Fruit fly (Drosophila melanogaster): ENCODE results near the gene isoQC.

Gene isoQC

dm6 chr3L:20452813-20453682, 21.2 kb upstream of the isoQC start, which contains the start of gene CG5199 (continued):
- TF ChIP-seq Ets96B (tag; optimal IDR thresholded peaks at IDR 0.05) (peak; percentile 71), fkh (GFP tag; optimal IDR thresholded peaks at IDR 0.05) (no peak), CG11762 (GFP tag; optimal IDR thresholded peaks at IDR 0.05; ENCODE audit: insufficient read depth) (peak; percentile 45), CG3032 (tag; optimal IDR thresholded peaks at IDR 0.05) (peak; percentile 79), CG10669 (GFP tag; optimal IDR thresholded peaks at IDR 0.05) (peak; percentile 49), eg (GFP tag; IDR thresholded peaks at IDR 0.05) (no peak; the same call in 2 of the 3 replicates), dac (GFP tag; optimal IDR thresholded peaks at IDR 0.05) (no peak), CG6163 (GFP tag; IDR thresholded peaks at IDR 0.05) (peak; percentile 42; the same call in 1 of the 3 replicates), CG34406 (GFP tag; optimal IDR thresholded peaks at IDR 0.05) (peak; percentile 52), topi (GFP tag; optimal IDR thresholded peaks at IDR 0.05) (peak; percentile 37), net (GFP tag; optimal IDR thresholded peaks at IDR 0.05) (no peak), CG8632 (GFP tag; optimal IDR thresholded peaks at IDR 0.05) (peak; percentile 33), CG6854 (GFP tag; optimal IDR thresholded peaks at IDR 0.05) (no peak), Gug (GFP tag; IDR thresholded peaks at IDR 0.05) (peak; percentile 65), Sox102F (GFP tag; optimal IDR thresholded peaks at IDR 0.05) (peak; percentile 1), CG6792 (GFP tag; optimal IDR thresholded peaks at IDR 0.05) (peak; percentile 48), Eip75B (GFP tag; optimal IDR thresholded peaks at IDR 0.05) (no peak), Blimp-1 (GFP tag; optimal IDR thresholded peaks at IDR 0.05) (peak; percentile 11), svp (GFP tag) (peak; percentile 84), CG1621 (tag; optimal IDR thresholded peaks at IDR 0.05) (no peak), CG8119 (GFP tag; IDR thresholded peaks at IDR 0.05) (no peak), CG8319 (GFP tag; optimal IDR thresholded peaks at IDR 0.05) (no peak), CG10631 (GFP tag; optimal IDR thresholded peaks at IDR 0.05) (peak; percentile 82), dsx (GFP tag; optimal IDR thresholded peaks at IDR 0.05; ENCODE audit: poor library complexity, severe bottlenecking) (no peak), CG11294 (GFP tag; IDR thresholded peaks at IDR 0.05) (peak; percentile 48; the same call in 1 of the 2 replicates), Met (GFP tag; optimal IDR thresholded peaks at IDR 0.05) (no peak), Sox15 (GFP tag; optimal IDR thresholded peaks at IDR 0.05) (peak; percentile 37), Sox14 (GFP tag; optimal IDR thresholded peaks at IDR 0.05) (peak; percentile 24)

- no peak for TF ChIP-seq CG8319 (GFP tag; optimal IDR thresholded peaks at IDR 0.05)
- TF ChIP-seq spab (GFP tag; optimal IDR thresholded peaks at IDR 0.05): no peak
- no peak for TF ChIP-seq CG7368 (GFP tag; optimal IDR thresholded peaks at IDR 0.05)
- no peak for TF ChIP-seq CG6854 (GFP tag; optimal IDR thresholded peaks at IDR 0.05)
- TF ChIP-seq pdm3 (GFP tag; optimal IDR thresholded peaks at IDR 0.05): no peak
- no peak for TF ChIP-seq Hr39 (GFP tag; optimal IDR thresholded peaks at IDR 0.05)
- TF ChIP-seq dac (GFP tag; optimal IDR thresholded peaks at IDR 0.05): no peak
- no peak for TF ChIP-seq Hr38 (GFP tag; optimal IDR thresholded peaks at IDR 0.05)
- TF ChIP-seq Hr4 (GFP tag; optimal IDR thresholded peaks at IDR 0.05): no peak
- TF ChIP-seq Ets96B (tag; optimal IDR thresholded peaks at IDR 0.05): no peak
- TF ChIP-seq CG6792 (GFP tag; optimal IDR thresholded peaks at IDR 0.05): no peak
- TF ChIP-seq net (GFP tag; optimal IDR thresholded peaks at IDR 0.05): no peak
These were observed 13.9 kb upstream of the isoQC start, which contains the start of gene mag for dm6 chr3L:20460383-20460782. Gene mag, plus strand, starts transcription at chr3L:20460683.

DNA sequence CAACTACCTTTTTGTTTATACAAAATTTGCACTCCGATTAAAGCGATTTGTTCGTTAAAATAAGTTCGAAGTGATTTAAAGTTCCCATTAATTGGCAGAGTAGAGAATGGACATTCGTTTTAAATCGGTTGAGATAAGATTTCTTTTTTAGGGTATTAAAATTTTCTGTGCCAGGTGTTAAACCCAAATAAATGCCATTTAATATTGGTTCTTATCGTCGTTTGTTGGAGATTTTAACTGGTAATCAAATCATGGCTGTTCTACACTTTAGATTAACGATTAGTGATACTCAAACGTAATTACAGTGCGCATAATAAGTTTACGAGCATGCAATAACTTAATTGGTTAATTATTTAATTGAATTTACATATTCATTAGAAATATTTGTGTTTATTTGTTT, 11.9 kb upstream of the isoQC start:
- TF ChIP-seq CG8119 (GFP tag; IDR thresholded peaks at IDR 0.05) (no peak), CG6808 (GFP tag; optimal IDR thresholded peaks at IDR 0.05) (no peak), CG11294 (GFP tag; IDR thresholded peaks at IDR 0.05) (no peak), Hr38 (GFP tag; optimal IDR thresholded peaks at IDR 0.05) (no peak), Sox14 (GFP tag; optimal IDR thresholded peaks at IDR 0.05) (no peak), salr (GFP tag; optimal IDR thresholded peaks at IDR 0.05) (no peak)
